Fruit fly (Drosophila melanogaster) whole organism, embryonic: ENCODE data around the gene Polr3A.

Experiments used
- Aef1 ChIP-seq: fragments of 200-800 bp; sonication (Bioruptor generic); IDR thresholded peaks from 3 replicates; pipeline ENCODE4 v1.3.6; 2022; ENCODE audit warnings: missing biosample characterization, missing genetic modification characterization
- Awh ChIP-seq: fragments of 200-800 bp; sonication (Bioruptor generic); IDR thresholded peaks from 2 replicates; pipeline ENCODE4, ENCODE4 v1.3.6; 2022; ENCODE audit warnings: missing biosample characterization, missing genetic modification characterization
- CG10979 ChIP-seq: fragments of 200-800 bp; sonication (Bioruptor generic); optimal IDR thresholded peaks from 2 replicates; lab custom pipeline; 2018; ENCODE audit warnings: missing biosample characterization, mild to moderate bottlenecking, missing genetic modification characterization, moderate library complexity
- CG12659 ChIP-seq: fragments of 200-800 bp; sonication (Bioruptor generic); optimal IDR thresholded peaks from 3 replicates; lab custom pipeline; 2017; ENCODE audit warnings: mild to moderate bottlenecking, missing biosample characterization, missing genetic modification reagents, missing genetic modification characterization
- CG13624 ChIP-seq: fragments of 200-800 bp; sonication (Bioruptor generic); optimal IDR thresholded peaks from 2 replicates; lab custom pipeline; 2016; ENCODE audit warnings: missing biosample characterization, missing genetic modification characterization
- CG15514 ChIP-seq: fragments of 200-800 bp; sonication (Bioruptor generic); optimal IDR thresholded peaks from 3 replicates; lab custom pipeline; 2017; ENCODE audit warnings: missing biosample characterization, missing genetic modification characterization, mild to moderate bottlenecking, moderate library complexity, missing genetic modification reagents
- CG16813 ChIP-seq: fragments of 200-800 bp; sonication (Bioruptor generic); IDR thresholded peaks from 3 replicates; pipeline ENCODE4 v1.3.6; 2022; ENCODE audit warnings: missing biosample characterization, missing genetic modification characterization; ENCODE audit not compliant: partially characterized antibody
- CG16863 ChIP-seq: fragments of 200-800 bp; sonication (Bioruptor generic); optimal IDR thresholded peaks from 3 replicates; lab custom pipeline; 2016; ENCODE audit warnings: missing biosample characterization, missing genetic modification characterization
- CG17568 ChIP-seq: fragments of 200-800 bp; sonication (Bioruptor generic); optimal IDR thresholded peaks from 2 replicates; lab custom pipeline; 2018; ENCODE audit warnings: missing biosample characterization, mild to moderate bottlenecking, missing genetic modification characterization, moderate library complexity
- CG2129 ChIP-seq: fragments of 200-800 bp; sonication (Bioruptor generic); IDR thresholded peaks from 2 replicates; pipeline ENCODE4 v1.3.6; 2022; ENCODE audit warnings: missing biosample characterization, missing genetic modification characterization; ENCODE audit not compliant: partially characterized antibody
- CG34376 ChIP-seq: fragments of 200-800 bp; sonication (Bioruptor generic); optimal IDR thresholded peaks from 2 replicates; lab custom pipeline; 2018; ENCODE audit warnings: missing biosample characterization, mild to moderate bottlenecking, missing genetic modification characterization
- CG6175 ChIP-seq: fragments of 200-800 bp; sonication (Bioruptor generic); IDR thresholded peaks from 3 replicates; pipeline ENCODE4 v1.3.6; 2022; ENCODE audit warnings: missing biosample characterization, missing genetic modification characterization
- CG6689 ChIP-seq: fragments of 200-800 bp; sonication (Bioruptor generic); IDR thresholded peaks from 2 replicates; pipeline ENCODE4 v1.3.6; 2022; ENCODE audit warnings: missing biosample characterization, missing genetic modification characterization
- CG6813 ChIP-seq: fragments of 200-800 bp; sonication (Bioruptor generic); optimal IDR thresholded peaks from 2 replicates; lab custom pipeline; 2017; ENCODE audit warnings: missing biosample characterization, missing genetic modification characterization, mild to moderate bottlenecking, moderate library complexity, missing genetic modification reagents
- CG7928 ChIP-seq: fragments of 200-800 bp; sonication (Bioruptor generic); optimal IDR thresholded peaks from 2 replicates; lab custom pipeline; 2017; ENCODE audit warnings: missing biosample characterization, mild to moderate bottlenecking, missing genetic modification characterization
- CG9797 ChIP-seq: fragments of 200-800 bp; sonication (Bioruptor generic); optimal IDR thresholded peaks from 3 replicates; lab custom pipeline; 2018; ENCODE audit warnings: missing biosample characterization, mild to moderate bottlenecking, missing genetic modification characterization
- CG9817 ChIP-seq: fragments of 200-800 bp; sonication (Bioruptor generic); optimal IDR thresholded peaks from 2 replicates; lab custom pipeline; 2018; ENCODE audit warnings: missing biosample characterization, mild to moderate bottlenecking, missing genetic modification characterization, moderate library complexity
- Deaf1 ChIP-seq: fragments of 200-800 bp; optimal IDR thresholded peaks from 3 replicates; lab custom pipeline; 2019; ENCODE audit warnings: missing biosample characterization, mild to moderate bottlenecking, missing genetic modification characterization, moderate library complexity
- Dek ChIP-seq: fragments of 200-800 bp; sonication (Bioruptor generic); optimal IDR thresholded peaks from 3 replicates; lab custom pipeline; 2019; ENCODE audit warnings: missing biosample characterization, mild to moderate bottlenecking, missing genetic modification characterization, moderate library complexity
- Dip2 ChIP-seq: fragments of 200-800 bp; sonication (Bioruptor generic); IDR thresholded peaks from 2 replicates; pipeline ENCODE4 v1.3.6; 2022; ENCODE audit warnings: missing biosample characterization, missing genetic modification characterization
- Dll ChIP-seq: fragments of 200-800 bp; sonication (Bioruptor generic); IDR thresholded peaks from 4 replicates; pipeline ENCODE4 v1.3.6; 2022; ENCODE audit warnings: missing biosample characterization, missing genetic modification characterization; ENCODE audit not compliant: partially characterized antibody
- Hr78 ChIP-seq, 2 experiments: fragments of 200-800 bp in 1 of 2; fragments of >200 bp in 1 of 2; sonication (Bioruptor generic) in 1 of 2; optimal IDR thresholded peaks; 2 replicates each; lab custom pipeline; 2017 to 2019; ENCODE audit warnings: missing biosample characterization in 2 of 2, missing genetic modification characterization in 2 of 2, mild to moderate bottlenecking in 1 of 2, moderate library complexity in 1 of 2
- Max ChIP-seq: fragments of 200-800 bp; sonication (Bioruptor generic); optimal IDR thresholded peaks from 2 replicates; lab custom pipeline; 2016; ENCODE audit warnings: missing biosample characterization, mild to moderate bottlenecking, missing genetic modification characterization
- Meics ChIP-seq: fragments of 200-800 bp; sonication (Bioruptor generic); optimal IDR thresholded peaks from 2 replicates; lab custom pipeline; 2017; ENCODE audit warnings: missing biosample characterization, mild to moderate bottlenecking, missing genetic modification characterization
- NC2α ChIP-seq: fragments of 200-800 bp; sonication (Bioruptor generic); optimal IDR thresholded peaks from 2 replicates; lab custom pipeline; 2016; ENCODE audit warnings: missing biosample characterization, missing genetic modification characterization
- Rx ChIP-seq: fragments of 200-800 bp; sonication (Bioruptor generic); IDR thresholded peaks from 2 replicates; pipeline ENCODE4 v1.3.6; 2022; ENCODE audit warnings: missing biosample characterization, missing genetic modification characterization
- ase ChIP-seq: fragments of 200-800 bp; sonication (Bioruptor generic); IDR thresholded peaks from 3 replicates; pipeline ENCODE4 v1.3.6; 2022; ENCODE audit warnings: missing biosample characterization, missing genetic modification characterization
- bigmax ChIP-seq: fragments of 200-800 bp; sonication (Bioruptor generic); optimal IDR thresholded peaks from 2 replicates; lab custom pipeline; 2018; ENCODE audit warnings: missing biosample characterization, mild to moderate bottlenecking, missing genetic modification characterization
- cad ChIP-seq: fragments of >200 bp; optimal IDR thresholded peaks from 2 replicates; lab custom pipeline; 2017; ENCODE audit warnings: missing biosample characterization, missing genetic modification characterization
- chif ChIP-seq, 2 experiments: fragments of 200-800 bp; sonication (Bioruptor generic); optimal IDR thresholded peaks; 3 replicates each; lab custom pipeline; 2016; ENCODE audit warnings: missing biosample characterization in 2 of 2, missing genetic modification characterization in 2 of 2
- chinmo ChIP-seq: fragments of 200-800 bp; sonication (Bioruptor generic); IDR thresholded peaks from 4 replicates; pipeline ENCODE4 v1.3.6; 2022; ENCODE audit warnings: missing biosample characterization, missing genetic modification characterization; ENCODE audit not compliant: partially characterized antibody
- cwo ChIP-seq: fragments of 200-800 bp; sonication (Bioruptor generic); optimal IDR thresholded peaks from 3 replicates; lab custom pipeline; 2017; ENCODE audit warnings: missing biosample characterization, missing genetic modification characterization, mild to moderate bottlenecking, moderate library complexity, missing genetic modification reagents
- dpn ChIP-seq, 2 experiments: fragments of 200-800 bp; sonication (Bioruptor generic); optimal IDR thresholded peaks; 3 replicates each; lab custom pipeline; 2016; ENCODE audit warnings: missing biosample characterization in 2 of 2, missing genetic modification characterization in 2 of 2
- emc ChIP-seq: fragments of 200-800 bp; sonication (Bioruptor generic); optimal IDR thresholded peaks from 2 replicates; lab custom pipeline; 2016; ENCODE audit warnings: missing biosample characterization, missing genetic modification characterization
- fd3F ChIP-seq: fragments of 200-800 bp; sonication (Bioruptor generic); optimal IDR thresholded peaks from 2 replicates; lab custom pipeline; 2018; ENCODE audit warnings: missing biosample characterization, mild to moderate bottlenecking, missing genetic modification characterization, moderate library complexity
- ftz-f1 ChIP-seq: fragments of 200-800 bp; sonication (Bioruptor generic); optimal IDR thresholded peaks from 2 replicates; lab custom pipeline; 2016; ENCODE audit warnings: missing biosample characterization, missing genetic modification characterization
- grn ChIP-seq: fragments of 200-800 bp; sonication (Bioruptor generic); optimal IDR thresholded peaks from 3 replicates; lab custom pipeline; 2017; ENCODE audit warnings: missing biosample characterization, missing genetic modification characterization
- kay ChIP-seq: fragments of 200-800 bp; sonication (Bioruptor generic); optimal IDR thresholded peaks from 2 replicates; lab custom pipeline; 2016; ENCODE audit warnings: missing biosample characterization, missing genetic modification characterization
- knrl ChIP-seq: fragments of 200-800 bp; sonication (Bioruptor generic); IDR thresholded peaks from 3 replicates; pipeline ENCODE4 v1.3.6; 2022; ENCODE audit warnings: missing biosample characterization, missing genetic modification characterization; ENCODE audit not compliant: partially characterized antibody
- lola ChIP-seq, 3 experiments: fragments of >200 bp in 2 of 3; fragments of 200-800 bp in 1 of 3; sonication (Bioruptor generic) in 1 of 3; optimal IDR thresholded peaks; 2 replicates each; lab custom pipeline; 2017 to 2019; ENCODE audit warnings: missing biosample characterization in 3 of 3, missing genetic modification characterization in 3 of 3, mild to moderate bottlenecking in 1 of 3, moderate library complexity in 1 of 3
- pzg ChIP-seq: fragments of 200-800 bp; sonication (Bioruptor generic); optimal IDR thresholded peaks from 3 replicates; lab custom pipeline; 2018; ENCODE audit warnings: missing biosample characterization, mild to moderate bottlenecking, missing genetic modification characterization, moderate library complexity
- seq ChIP-seq: fragments of 200-800 bp; sonication (Bioruptor generic); IDR thresholded peaks from 2 replicates; pipeline ENCODE4 v1.3.6; 2022; ENCODE audit warnings: missing biosample characterization, missing genetic modification characterization
- sna ChIP-seq: fragments of 200-800 bp; sonication (Bioruptor generic); IDR thresholded peaks from 2 replicates; pipeline ENCODE4 v1.3.6; 2022; ENCODE audit warnings: missing biosample characterization, missing genetic modification characterization; ENCODE audit not compliant: partially characterized antibody
- tio ChIP-seq: fragments of 200-800 bp; sonication (Bioruptor generic); optimal IDR thresholded peaks from 2 replicates; lab custom pipeline; 2017; ENCODE audit warnings: missing biosample characterization, missing genetic modification characterization, inconsistent platforms
- vnd ChIP-seq: fragments of 200-800 bp; sonication (Bioruptor generic); IDR thresholded peaks from 3 replicates; pipeline ENCODE4 v1.3.6; 2022; ENCODE audit warnings: missing biosample characterization, missing genetic modification characterization; ENCODE audit not compliant: partially characterized antibody
- wek ChIP-seq: fragments of 200-800 bp; sonication (Bioruptor generic); optimal IDR thresholded peaks from 3 replicates; lab custom pipeline; 2018; ENCODE audit warnings: missing biosample characterization, mild to moderate bottlenecking, missing genetic modification characterization, moderate library complexity
- zen2 ChIP-seq: fragments of 200-800 bp; sonication (Bioruptor generic); IDR thresholded peaks from 3 replicates; pipeline ENCODE4 v1.3.6; 2022; ENCODE audit warnings: missing biosample characterization, missing genetic modification characterization; ENCODE audit not compliant: partially characterized antibody
- zfh1 ChIP-seq: fragments of 200-800 bp; sonication (Bioruptor generic); IDR thresholded peaks from 3 replicates; pipeline ENCODE4 v1.3.6; 2022; ENCODE audit warnings: missing biosample characterization, missing genetic modification characterization

Polr3A gene

dm6 chrX:15785429-15786239 is 22.9 kb downstream of the Polr3A start, which contains the start of the genes Paf-AHalpha and mRpS30 (continued):
- peak in 1 of 2 experiments; percentile 3 for TF ChIP-seq dpn (GFP tag; optimal IDR thresholded peaks at IDR 0.05; lab: Kevin White, UChicago)
- no peak for TF ChIP-seq chif (GFP tag; optimal IDR thresholded peaks at IDR 0.05; lab: Kevin White, UChicago)
- TF ChIP-seq CG6813 = no peak
- TF ChIP-seq CG9817 (tag; lab: Kevin White, UChicago) = no peak
- no peak for TF ChIP-seq CG10979 (tag; lab: Kevin White, UChicago)
- TF ChIP-seq CG16813 (GFP tag; lab: Robert Waterston, UW) = no peak
- TF ChIP-seq CG13624 = no peak
- no peak for TF ChIP-seq Dll (GFP tag; lab: Robert Waterston, UW)
- TF ChIP-seq Dek (tag; lab: Kevin White, UChicago) = no peak
- no peak for TF ChIP-seq cad (GFP tag; lab: Kevin White, UChicago)
- no peak for TF ChIP-seq Hr78 (GFP tag; optimal IDR thresholded peaks at IDR 0.05; lab: Kevin White, UChicago)
- 0 out of 3 replicates have a peak, but pooled peaks have one; percentile 28 for TF ChIP-seq zfh1
- TF ChIP-seq emc (GFP tag; lab: Kevin White, UChicago) = no peak
- TF ChIP-seq kay (GFP tag; lab: Kevin White, UChicago) = no peak
- TF ChIP-seq tio (GFP tag; lab: Kevin White, UChicago) = no peak
- TF ChIP-seq knrl (GFP tag; lab: Robert Waterston, UW) = 0 out of 3 replicates have a peak, but pooled peaks have one; percentile 36
- no peak for TF ChIP-seq seq
- TF ChIP-seq CG34376 = no peak
- peak; percentile 44 for TF ChIP-seq CG15514 (GFP tag; lab: Kevin White, UChicago)
- TF ChIP-seq CG16863 (GFP tag; lab: Kevin White, UChicago) = no peak
- no peak for TF ChIP-seq Awh (GFP tag; lab: Robert Waterston, UW)
- TF ChIP-seq CG2129 (GFP tag; lab: Robert Waterston, UW) = no peak
- peak; percentile 96 for TF ChIP-seq bigmax (GFP tag; lab: Kevin White, UChicago)
- TF ChIP-seq CG9797 (GFP tag; lab: Kevin White, UChicago) = peak; percentile 60
- TF ChIP-seq Aef1 (GFP tag; lab: Robert Waterston, UW) = no peak
- peak; percentile 23 for TF ChIP-seq CG12659
- no peak for TF ChIP-seq chinmo
- TF ChIP-seq fd3F (GFP tag; lab: Kevin White, UChicago) = no peak
- TF ChIP-seq pzg = peak; percentile 58
- TF ChIP-seq Rx (GFP tag; lab: Robert Waterston, UW) = no peak
- TF ChIP-seq Dip2 (GFP tag; lab: Robert Waterston, UW) = no peak
- TF ChIP-seq cwo = no peak
- TF ChIP-seq zen2 = no peak
- TF ChIP-seq wek (GFP tag; lab: Kevin White, UChicago) = no peak
- no peak for TF ChIP-seq lola (GFP tag; optimal IDR thresholded peaks at IDR 0.05; lab: Kevin White, UChicago)
- TF ChIP-seq NC2α (GFP tag; lab: Kevin White, UChicago) = no peak
- no peak for TF ChIP-seq Meics
- no peak for TF ChIP-seq ase (GFP tag; lab: Robert Waterston, UW)
- TF ChIP-seq CG17568 (GFP tag; lab: Kevin White, UChicago) = no peak
- TF ChIP-seq CG6175 (GFP tag; lab: Robert Waterston, UW) = no peak
- TF ChIP-seq grn (GFP tag; lab: Kevin White, UChicago) = no peak
- TF ChIP-seq ftz-f1 = no peak
- TF ChIP-seq CG6689 (GFP tag; lab: Robert Waterston, UW) = no peak
- TF ChIP-seq Deaf1 (tag; lab: Kevin White, UChicago) = no peak
- no peak for TF ChIP-seq Max (GFP tag; lab: Kevin White, UChicago)
- no peak for TF ChIP-seq vnd
- peak; percentile 87 for TF ChIP-seq CG7928 (GFP tag; lab: Kevin White, UChicago)
- TF ChIP-seq sna (GFP tag; lab: Robert Waterston, UW) = no peak
